Fruit fly (Drosophila melanogaster) whole organism, embryonic: Measurements from ENCODE around the gene Uggt.
A peak's percentile ranks its signal among the peaks of the same experiment; 100 is the strongest.

Source experiments
- Bgb ChIP-seq: fragments of 200-800 bp; sonication (Bioruptor generic); IDR thresholded peaks from 2 replicates; pipeline ENCODE4 v1.3.6; 2022; ENCODE audit warnings: missing biosample characterization, missing genetic modification characterization; ENCODE audit not compliant: partially characterized antibody
- CG10431 ChIP-seq: fragments of 200-800 bp; sonication (Bioruptor generic); optimal IDR thresholded peaks from 3 replicates; lab custom pipeline; 2018; ENCODE audit warnings: missing biosample characterization, mild to moderate bottlenecking, missing genetic modification characterization
- CG12104 ChIP-seq: fragments of 200-800 bp; sonication (Bioruptor generic); optimal IDR thresholded peaks from 3 replicates; lab custom pipeline; 2016; ENCODE audit warnings: missing biosample characterization, missing genetic modification characterization
- CG12769 ChIP-seq: fragments of 200-800 bp; sonication (Bioruptor generic); optimal IDR thresholded peaks from 2 replicates; lab custom pipeline; 2019; ENCODE audit warnings: missing biosample characterization, mild to moderate bottlenecking, missing genetic modification characterization, moderate library complexity
- CG13296 ChIP-seq: fragments of 200-800 bp; sonication (Bioruptor generic); optimal IDR thresholded peaks from 3 replicates; lab custom pipeline; 2018; ENCODE audit warnings: missing biosample characterization, mild to moderate bottlenecking, missing genetic modification characterization
- CG13894 ChIP-seq: fragments of 200-800 bp; sonication (Bioruptor generic); optimal IDR thresholded peaks from 3 replicates; lab custom pipeline; 2018; ENCODE audit warnings: missing biosample characterization, mild to moderate bottlenecking, missing genetic modification characterization, moderate library complexity
- CG14014 ChIP-seq: fragments of 200-800 bp; sonication (Bioruptor generic); IDR thresholded peaks from 2 replicates; pipeline ENCODE4 v1.3.6; 2022; ENCODE audit warnings: missing biosample characterization, missing genetic modification characterization
- CG15514 ChIP-seq: fragments of 200-800 bp; sonication (Bioruptor generic); optimal IDR thresholded peaks from 3 replicates; lab custom pipeline; 2017; ENCODE audit warnings: missing biosample characterization, missing genetic modification characterization, mild to moderate bottlenecking, moderate library complexity, missing genetic modification reagents
- CG16779 ChIP-seq: fragments of 200-800 bp; sonication (Bioruptor generic); IDR thresholded peaks from 2 replicates; pipeline ENCODE4 v1.3.6; 2022; ENCODE audit warnings: missing biosample characterization, missing genetic modification characterization
- CG17612 ChIP-seq: fragments of 200-800 bp; sonication (Bioruptor generic); IDR thresholded peaks from 2 replicates; pipeline ENCODE4 v1.3.6; 2022; ENCODE audit warnings: missing biosample characterization, missing genetic modification characterization
- CG17802 ChIP-seq: fragments of 200-800 bp; sonication (Bioruptor generic); optimal IDR thresholded peaks from 2 replicates; lab custom pipeline; 2018; ENCODE audit warnings: missing biosample characterization, mild to moderate bottlenecking, missing genetic modification characterization, moderate library complexity
- CG17912 ChIP-seq: fragments of 200-800 bp; sonication (Bioruptor generic); optimal IDR thresholded peaks from 2 replicates; lab custom pipeline; 2018; ENCODE audit warnings: missing biosample characterization, mild to moderate bottlenecking, missing genetic modification characterization
- CG2678 ChIP-seq: fragments of 200-800 bp; sonication (Bioruptor generic); optimal IDR thresholded peaks from 3 replicates; lab custom pipeline; 2019; ENCODE audit warnings: missing biosample characterization, mild to moderate bottlenecking, missing genetic modification characterization, moderate library complexity
- CG3065 ChIP-seq: fragments of 200-800 bp; sonication (Bioruptor generic); optimal IDR thresholded peaks from 2 replicates; lab custom pipeline; 2016; ENCODE audit warnings: missing biosample characterization, missing genetic modification characterization
- CG31388 ChIP-seq: fragments of 200-800 bp; sonication (Bioruptor generic); optimal IDR thresholded peaks from 2 replicates; lab custom pipeline; 2016; ENCODE audit warnings: missing biosample characterization, missing genetic modification characterization
- CG34376 ChIP-seq: fragments of 200-800 bp; sonication (Bioruptor generic); optimal IDR thresholded peaks from 2 replicates; lab custom pipeline; 2018; ENCODE audit warnings: missing biosample characterization, mild to moderate bottlenecking, missing genetic modification characterization
- CG4707 ChIP-seq: fragments of 200-800 bp; sonication (Bioruptor generic); optimal IDR thresholded peaks from 2 replicates; lab custom pipeline; 2018; ENCODE audit warnings: missing biosample characterization, mild to moderate bottlenecking, missing genetic modification characterization, moderate library complexity
- CG8281 ChIP-seq: fragments of 200-800 bp; sonication (Bioruptor generic); optimal IDR thresholded peaks from 2 replicates; lab custom pipeline; 2018; ENCODE audit warnings: missing biosample characterization, mild to moderate bottlenecking, missing genetic modification characterization, moderate library complexity
- CG8765 ChIP-seq: fragments of 200-800 bp; sonication (Bioruptor generic); IDR thresholded peaks from 2 replicates; pipeline ENCODE4 v1.3.6; 2022; ENCODE audit warnings: missing biosample characterization, missing genetic modification characterization
- CG9215 ChIP-seq: fragments of 200-800 bp; sonication (Bioruptor generic); IDR thresholded peaks from 2 replicates; pipeline ENCODE4 v1.3.6; 2022; ENCODE audit warnings: missing biosample characterization, missing genetic modification characterization
- CG9797 ChIP-seq: fragments of 200-800 bp; sonication (Bioruptor generic); optimal IDR thresholded peaks from 3 replicates; lab custom pipeline; 2018; ENCODE audit warnings: missing biosample characterization, mild to moderate bottlenecking, missing genetic modification characterization
- Dbx ChIP-seq: fragments of 200-800 bp; sonication (Bioruptor generic); IDR thresholded peaks from 3 replicates; pipeline ENCODE4 v1.3.6; 2022; ENCODE audit warnings: missing biosample characterization, missing genetic modification characterization
- HmgZ ChIP-seq: fragments of 200-800 bp; sonication (Bioruptor generic); optimal IDR thresholded peaks from 2 replicates; lab custom pipeline; 2018; ENCODE audit warnings: missing biosample characterization, mild to moderate bottlenecking, missing genetic modification characterization
- Hr78 ChIP-seq, 2 experiments: fragments of 200-800 bp in 1 of 2; fragments of >200 bp in 1 of 2; sonication (Bioruptor generic) in 1 of 2; optimal IDR thresholded peaks; 2 replicates each; lab custom pipeline; 2017 to 2019; ENCODE audit warnings: missing biosample characterization in 2 of 2, missing genetic modification characterization in 2 of 2, mild to moderate bottlenecking in 1 of 2, moderate library complexity in 1 of 2
- MESR4 ChIP-seq: fragments of 200-800 bp; sonication (Bioruptor generic); optimal IDR thresholded peaks from 2 replicates; lab custom pipeline; 2018; ENCODE audit warnings: missing biosample characterization, mild to moderate bottlenecking, missing genetic modification characterization, moderate library complexity
- MTF-1 ChIP-seq: fragments of 200-800 bp; sonication (Bioruptor generic); optimal IDR thresholded peaks from 2 replicates; lab custom pipeline; 2018; ENCODE audit warnings: missing biosample characterization, mild to moderate bottlenecking, missing genetic modification characterization, borderline replicate concordance
- NC2α ChIP-seq: fragments of 200-800 bp; sonication (Bioruptor generic); optimal IDR thresholded peaks from 2 replicates; lab custom pipeline; 2016; ENCODE audit warnings: missing biosample characterization, missing genetic modification characterization
- NfI ChIP-seq: fragments of 200-800 bp; sonication (Bioruptor generic); optimal IDR thresholded peaks from 3 replicates; lab custom pipeline; 2018; ENCODE audit warnings: missing biosample characterization, mild to moderate bottlenecking, missing genetic modification characterization, moderate library complexity
- Oaz ChIP-seq: fragments of 200-800 bp; sonication (Bioruptor generic); IDR thresholded peaks from 2 replicates; pipeline ENCODE4 v1.3.6; 2022; ENCODE audit warnings: missing biosample characterization, missing genetic modification characterization
- PHDP ChIP-seq: fragments of 200-800 bp; sonication (Bioruptor generic); optimal IDR thresholded peaks from 3 replicates; lab custom pipeline; 2018; ENCODE audit warnings: missing biosample characterization, mild to moderate bottlenecking, missing genetic modification characterization, moderate library complexity
- bbx ChIP-seq: fragments of 200-800 bp; sonication (Bioruptor generic); IDR thresholded peaks from 2 replicates; pipeline ENCODE4 v1.3.6; 2022; ENCODE audit warnings: missing biosample characterization, missing genetic modification characterization; ENCODE audit not compliant: partially characterized antibody
- bsh ChIP-seq, 2 experiments: fragments of 200-800 bp; sonication (Bioruptor generic); optimal IDR thresholded peaks; 2 replicates each; lab custom pipeline; 2017 to 2018; ENCODE audit warnings: mild to moderate bottlenecking in 2 of 2, missing biosample characterization in 2 of 2, missing genetic modification characterization in 2 of 2, moderate library complexity in 1 of 2
- chif ChIP-seq, 2 experiments: fragments of 200-800 bp; sonication (Bioruptor generic); optimal IDR thresholded peaks; 3 replicates each; lab custom pipeline; 2016; ENCODE audit warnings: missing biosample characterization in 2 of 2, missing genetic modification characterization in 2 of 2
- chm ChIP-seq: fragments of 200-800 bp; sonication (Bioruptor generic); IDR thresholded peaks from 2 replicates; pipeline ENCODE4 v1.3.6; 2022; ENCODE audit warnings: missing biosample characterization, missing genetic modification characterization
- ci ChIP-seq: fragments of 200-800 bp; sonication (Bioruptor generic); IDR thresholded peaks from 3 replicates; pipeline ENCODE4 v1.3.6; 2022; ENCODE audit warnings: missing biosample characterization, missing genetic modification characterization
- eve ChIP-seq, 2 experiments: fragments of >200 bp; optimal IDR thresholded peaks; 2 replicates each; lab custom pipeline; 2017; ENCODE audit warnings: missing biosample characterization in 2 of 2, missing genetic modification characterization in 2 of 2
- fu2 ChIP-seq: fragments of 200-800 bp; sonication (Bioruptor generic); optimal IDR thresholded peaks from 2 replicates; lab custom pipeline; 2016; ENCODE audit warnings: missing biosample characterization, missing genetic modification characterization
- gce ChIP-seq: fragments of 200-800 bp; sonication (Bioruptor generic); IDR thresholded peaks from 3 replicates; pipeline ENCODE4 v1.3.6; 2022; ENCODE audit warnings: missing biosample characterization, missing genetic modification characterization
- gsb ChIP-seq: fragments of 200-800 bp; sonication (Bioruptor generic); IDR thresholded peaks from 2 replicates; pipeline ENCODE4 v1.3.6; 2022; ENCODE audit warnings: missing biosample characterization, missing genetic modification characterization
- inv ChIP-seq: fragments of 200-800 bp; sonication (Bioruptor generic); IDR thresholded peaks from 2 replicates; pipeline ENCODE4 v1.3.6; 2022; ENCODE audit warnings: missing biosample characterization, missing genetic modification characterization; ENCODE audit not compliant: partially characterized antibody
- jigr1 ChIP-seq: fragments of 200-800 bp; sonication (Bioruptor generic); IDR thresholded peaks from 3 replicates; pipeline ENCODE4 v1.3.6; 2022; ENCODE audit warnings: missing biosample characterization, missing genetic modification characterization
- lbe ChIP-seq: fragments of 200-800 bp; sonication (Bioruptor generic); optimal IDR thresholded peaks from 2 replicates; lab custom pipeline; 2016; ENCODE audit warnings: missing biosample characterization, mild to moderate bottlenecking, missing genetic modification characterization
- lov ChIP-seq, 2 experiments: fragments of 200-800 bp in 1 of 2; fragments of >200 bp in 1 of 2; sonication (Bioruptor generic) in 1 of 2; IDR thresholded peaks in 1 of 2; optimal IDR thresholded peaks in 1 of 2; 2 replicates in 1 of 2; 3 replicates in 1 of 2; pipeline versions ENCODE4 v1.3.6 to Lab custom; 2017 to 2022; ENCODE audit warnings: missing biosample characterization in 1 of 2, missing genetic modification characterization in 1 of 2
- mld ChIP-seq: fragments of 200-800 bp; sonication (Bioruptor generic); IDR thresholded peaks from 3 replicates; pipeline ENCODE4 v1.3.6; 2022; ENCODE audit warnings: missing biosample characterization, missing genetic modification characterization; ENCODE audit not compliant: partially characterized antibody
- nerfin-1 ChIP-seq: fragments of 200-800 bp; sonication (Bioruptor generic); optimal IDR thresholded peaks from 3 replicates; lab custom pipeline; 2019; ENCODE audit warnings: missing biosample characterization, mild to moderate bottlenecking, missing genetic modification characterization, moderate library complexity
- org-1 ChIP-seq: fragments of 200-800 bp; sonication (Bioruptor generic); optimal IDR thresholded peaks from 2 replicates; lab custom pipeline; 2017; ENCODE audit warnings: missing biosample characterization, missing genetic modification characterization
- ro ChIP-seq: fragments of 200-800 bp; sonication (Bioruptor generic); IDR thresholded peaks from 2 replicates; pipeline ENCODE4 v1.3.6; 2022; ENCODE audit warnings: missing biosample characterization, missing genetic modification characterization
- slbo ChIP-seq: fragments of 200-800 bp; sonication (Bioruptor generic); IDR thresholded peaks from 2 replicates; pipeline ENCODE4 v1.3.6; 2022; ENCODE audit warnings: missing biosample characterization, missing genetic modification characterization
- slou ChIP-seq: fragments of 200-800 bp; sonication (Bioruptor generic); optimal IDR thresholded peaks from 3 replicates; lab custom pipeline; 2016; ENCODE audit warnings: missing biosample characterization, missing genetic modification characterization

Uggt gene

DNA sequence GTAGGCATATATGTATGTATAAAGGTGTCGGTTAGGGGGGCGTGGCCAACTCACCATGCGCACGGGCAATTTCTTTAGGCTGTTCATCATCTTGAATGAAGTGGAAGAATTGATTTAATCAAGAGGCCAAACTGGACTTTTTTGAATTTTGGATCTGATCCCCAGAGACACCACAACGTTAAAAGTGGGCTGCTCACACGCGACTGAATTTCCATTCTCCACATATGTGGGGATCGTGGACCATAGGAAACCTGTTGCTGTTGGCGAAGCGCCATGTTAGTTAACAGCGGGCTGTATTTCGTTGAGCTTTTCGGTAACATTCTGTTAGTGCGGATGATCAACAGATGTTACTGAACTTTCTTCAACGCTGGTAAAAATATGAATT is 25.5 kb downstream of the Uggt start, which contains the start of gene CG3902 (continued):
- TF ChIP-seq jigr1 (GFP tag; lab: Robert Waterston, UW): no peak
- TF ChIP-seq Dbx (GFP tag; lab: Robert Waterston, UW): peak; percentile 36; the same call in 1 of the 3 replicates
- TF ChIP-seq CG9797 (GFP tag; lab: Kevin White, UChicago): no peak
- peak; percentile 32 for TF ChIP-seq lbe (GFP tag; lab: Kevin White, UChicago)
- TF ChIP-seq org-1 (GFP tag; lab: Kevin White, UChicago): no peak
- TF ChIP-seq CG31388 (GFP tag; lab: Kevin White, UChicago): no peak
- TF ChIP-seq CG2678 (tag; lab: Kevin White, UChicago): peak; percentile 28
- peak; percentile 42 for TF ChIP-seq MESR4 (GFP tag; lab: Kevin White, UChicago)
- TF ChIP-seq bbx (GFP tag; lab: Robert Waterston, UW): peak; percentile 59; the same call in 1 of the 2 replicates
- peak; percentile 47 for TF ChIP-seq CG13296 (GFP tag; lab: Kevin White, UChicago)
- peak in 1 of 2 experiments; percentile 32 for TF ChIP-seq bsh (GFP tag; optimal IDR thresholded peaks at IDR 0.05; lab: Kevin White, UChicago)
- no peak for TF ChIP-seq CG12104 (GFP tag; lab: Kevin White, UChicago)
- peak; percentile 39 for TF ChIP-seq PHDP (tag; lab: Kevin White, UChicago)
- TF ChIP-seq CG9215 (GFP tag; lab: Robert Waterston, UW): no peak
- no peak for TF ChIP-seq lov (optimal IDR thresholded peaks at IDR 0.05; lab: Kevin White, UChicago)
- TF ChIP-seq lov (GFP tag; IDR thresholded peaks at IDR 0.05; lab: Robert Waterston, UW): peak; percentile 71; the same call in 2 of the 3 replicates
- TF ChIP-seq CG8281: no peak
- no peak for TF ChIP-seq ro
- TF ChIP-seq CG16779 (GFP tag; lab: Robert Waterston, UW): no peak
- no peak for TF ChIP-seq Hr78 (GFP tag; optimal IDR thresholded peaks at IDR 0.05; lab: Kevin White, UChicago)
- peak; percentile 40 for TF ChIP-seq CG15514 (GFP tag; lab: Kevin White, UChicago)
- peak; percentile 47 for TF ChIP-seq slbo
- no peak for TF ChIP-seq Oaz
- TF ChIP-seq CG17802 (tag; lab: Kevin White, UChicago): no peak
- TF ChIP-seq CG17612 (GFP tag; lab: Robert Waterston, UW): no peak
- no peak; the same call in 2 of the 3 replicates for TF ChIP-seq gce
- no peak for TF ChIP-seq MTF-1 (GFP tag; lab: Kevin White, UChicago)
- no peak for TF ChIP-seq NC2α
- no peak for TF ChIP-seq gsb (GFP tag; lab: Robert Waterston, UW)
- TF ChIP-seq chif (GFP tag; optimal IDR thresholded peaks at IDR 0.05; lab: Kevin White, UChicago): no peak
- no peak for TF ChIP-seq fu2 (GFP tag; lab: Kevin White, UChicago)
- peak; percentile 59; the same call in 1 of the 2 replicates for TF ChIP-seq Bgb
- peak; percentile 72 for TF ChIP-seq CG34376 (GFP tag; lab: Kevin White, UChicago)
- TF ChIP-seq CG3065 (GFP tag; lab: Kevin White, UChicago): peak; percentile 19
- no peak for TF ChIP-seq inv (GFP tag; lab: Robert Waterston, UW)
- TF ChIP-seq HmgZ (tag; lab: Kevin White, UChicago): peak; percentile 63
- peak; percentile 75 for TF ChIP-seq chm (GFP tag; lab: Robert Waterston, UW)
- TF ChIP-seq CG14014 (GFP tag; lab: Robert Waterston, UW): no peak
- peak; percentile 3 for TF ChIP-seq NfI (GFP tag; lab: Kevin White, UChicago)
- 0 out of 3 replicates have a peak, but pooled peaks have one; percentile 56 for TF ChIP-seq mld (GFP tag; lab: Robert Waterston, UW)
- TF ChIP-seq eve (GFP tag; optimal IDR thresholded peaks at IDR 0.05; lab: Kevin White, UChicago): no peak
- peak; percentile 6 for TF ChIP-seq nerfin-1 (tag; lab: Kevin White, UChicago)
- TF ChIP-seq CG10431: no peak
- peak; percentile 82 for TF ChIP-seq CG12769 (tag; lab: Kevin White, UChicago)
- no peak for TF ChIP-seq CG17912 (GFP tag; lab: Kevin White, UChicago)
- TF ChIP-seq CG4707 (GFP tag; lab: Kevin White, UChicago): peak; percentile 7
- peak; percentile 10 for TF ChIP-seq CG13894
- TF ChIP-seq slou (GFP tag; lab: Kevin White, UChicago): no peak
- peak; percentile 83; the same call in 2 of the 3 replicates for TF ChIP-seq ci (GFP tag; lab: Robert Waterston, UW)
- no peak for TF ChIP-seq CG8765 (GFP tag; lab: Robert Waterston, UW)
